Worm (Caenorhabditis elegans) whole organism, young adult: ENCODE results near the gene T23B12.6.

Experiments used
- C06A6.2 ChIP-seq: fragments of 200-800 bp; sonication (Bioruptor generic); conservative IDR thresholded peaks from 2 replicates; pipeline ENCODE4 v1.3.6; 2022; ENCODE audit warnings: missing genetic modification characterization, missing compliant biosample characterization
- Y53G8AR.9 ChIP-seq: fragments of 200-800 bp; sonication (Bioruptor generic); conservative IDR thresholded peaks from 2 replicates; pipeline ENCODE4 v1.3.6; 2022; ENCODE audit warnings: missing genetic modification reagents, missing genetic modification characterization, missing compliant biosample characterization
- ama-1 ChIP-seq, 3 experiments: fragments of 150-350 bp in 1 of 3; sonication (generic microtip) in 2 of 3; optimal IDR thresholded peaks; 2 replicates each; lab custom pipeline; 2014 to 2018; ENCODE audit warnings: missing biosample characterization in 2 of 3, missing genetic modification characterization in 2 of 3, missing genetic modification reagents in 2 of 3
- attf-6 ChIP-seq: fragments of 200-800 bp; sonication (Bioruptor generic); IDR thresholded peaks from 2 replicates; pipeline ENCODE4 v1.3.6; 2022; ENCODE audit warnings: missing genetic modification reagents, missing genetic modification characterization, missing compliant biosample characterization
- ceh-27 ChIP-seq: fragments of 200-800 bp; sonication (Bioruptor generic); optimal IDR thresholded peaks from 2 replicates; lab custom pipeline; 2018; ENCODE audit warnings: mild to moderate bottlenecking, missing genetic modification characterization, moderate library complexity, missing compliant biosample characterization
- ceh-40 ChIP-seq: fragments of 200-800 bp; sonication (Bioruptor generic); IDR thresholded peaks from 2 replicates; pipeline ENCODE4 v1.3.6; 2022; ENCODE audit warnings: missing genetic modification characterization, missing compliant biosample characterization
- dpl-1 ChIP-seq: fragments of 150-350 bp; optimal IDR thresholded peaks from 2 replicates; lab custom pipeline; 2014; ENCODE audit warnings: missing biosample characterization, missing genetic modification reagents, missing genetic modification characterization
- egl-18 ChIP-seq: fragments of 200-800 bp; sonication (Bioruptor generic); IDR thresholded peaks from 2 replicates; pipeline ENCODE4 v1.3.6; 2022; ENCODE audit warnings: missing genetic modification reagents, missing genetic modification characterization, missing compliant biosample characterization
- hsf-1 ChIP-seq: fragments of 200-800 bp; sonication (Bioruptor generic); IDR thresholded peaks from 2 replicates; pipeline ENCODE4 v1.3.6; 2022; ENCODE audit warnings: missing genetic modification reagents, missing genetic modification characterization, missing compliant biosample characterization
- mes-4 ChIP-seq: sonication (generic microtip); optimal IDR thresholded peaks from 2 replicates; lab custom pipeline; 2016; ENCODE audit warnings: missing genotype, missing genetic modification characterization, missing compliant biosample characterization
- nhr-120 ChIP-seq: fragments of 200-800 bp; sonication (Bioruptor generic); IDR thresholded peaks from 2 replicates; pipeline ENCODE4 v1.3.6; 2022; ENCODE audit warnings: missing genetic modification characterization, missing compliant biosample characterization
- nhr-80 ChIP-seq: sonication (generic microtip); optimal IDR thresholded peaks from 2 replicates; lab custom pipeline; 2016; ENCODE audit warnings: missing genetic modification characterization, missing compliant biosample characterization
- pha-4 ChIP-seq: fragments of 150-350 bp; sonication (generic microtip); optimal IDR thresholded peaks from 2 replicates; lab custom pipeline; 2014; ENCODE audit warnings: missing biosample characterization, missing genetic modification reagents, missing genetic modification characterization
- zim-3 ChIP-seq: sonication (generic microtip); optimal IDR thresholded peaks from 2 replicates; lab custom pipeline; 2017; ENCODE audit warnings: mild to moderate bottlenecking, missing genetic modification characterization, moderate library complexity, missing compliant biosample characterization

- TF ChIP-seq dpl-1 (GFP tag; lab: Kevin White, UChicago) (no peak), ceh-40 (no peak), hsf-1 (GFP tag; lab: Robert Waterston, UW) (no peak), pha-4 (no peak), mes-4 (tag; lab: Kevin White, UChicago) (no peak), zim-3 (tag; lab: Kevin White, UChicago) (no peak), attf-6 (GFP tag; lab: Robert Waterston, UW) (no peak), Y53G8AR.9 (GFP tag; lab: Robert Waterston, UW) (no peak), nhr-80 (tag; lab: Kevin White, UChicago) (no peak), egl-18 (GFP tag; lab: Robert Waterston, UW) (no peak), ama-1 (optimal IDR thresholded peaks at IDR 0.05; lab: Kevin White, UChicago) (no peak), ama-1 (GFP tag; optimal IDR thresholded peaks at IDR 0.05; lab: Kevin White, UChicago) (no peak), nhr-120 (no peak), C06A6.2 (GFP tag; lab: Robert Waterston, UW) (no peak), ceh-27 (GFP tag; lab: Kevin White, UChicago) (no peak)
Measured at ce11 chrV:8467031-8467430, 6.8 kb upstream of the T23B12.6 start, which contains the start of gene mrpl-4.
